Worm (Caenorhabditis elegans) whole organism, L2 larva: Measurements from ENCODE around the gene F58D12.3.

ENCODE experiments used
- R02D3.7 ChIP-seq: fragments of 150-350 bp; optimal IDR thresholded peaks from 2 replicates; lab custom pipeline; 2014; ENCODE audit warnings: missing biosample characterization, missing genetic modification characterization
- blmp-1 ChIP-seq: sonication (generic microtip); optimal IDR thresholded peaks from 2 replicates; lab custom pipeline; 2017; ENCODE audit warnings: missing genetic modification characterization, mild to moderate bottlenecking, missing compliant biosample characterization, antibody characterized with exemption, moderate library complexity; ENCODE audit not compliant: insufficient read depth
- fos-1 ChIP-seq: fragments of 150-350 bp; optimal IDR thresholded peaks from 2 replicates; lab custom pipeline; 2014; ENCODE audit warnings: missing biosample characterization, missing genetic modification characterization
- lsy-2 ChIP-seq, 2 experiments: fragments of 150-350 bp in 1 of 2; sonication (generic microtip) in 1 of 2; optimal IDR thresholded peaks; 2 replicates each; lab custom pipeline; 2014 to 2017; ENCODE audit warnings: missing biosample characterization in 2 of 2, missing genetic modification characterization in 2 of 2
- nhr-10 ChIP-seq: sonication (generic microtip); optimal IDR thresholded peaks from 2 replicates; lab custom pipeline; 2017; ENCODE audit warnings: missing biosample characterization, missing genetic modification characterization
- skn-1 ChIP-seq: sonication (generic microtip); optimal IDR thresholded peaks from 2 replicates; lab custom pipeline; 2017; ENCODE audit warnings: missing biosample characterization, missing genetic modification characterization
- unc-39 ChIP-seq: fragments of 150-350 bp; optimal IDR thresholded peaks from 2 replicates; lab custom pipeline; 2014; ENCODE audit warnings: missing biosample characterization, missing genetic modification characterization
- unc-62 ChIP-seq: fragments of 150-350 bp; optimal IDR thresholded peaks from 2 replicates; lab custom pipeline; 2014; ENCODE audit warnings: missing biosample characterization, missing genetic modification reagents, missing genetic modification characterization

DNA sequence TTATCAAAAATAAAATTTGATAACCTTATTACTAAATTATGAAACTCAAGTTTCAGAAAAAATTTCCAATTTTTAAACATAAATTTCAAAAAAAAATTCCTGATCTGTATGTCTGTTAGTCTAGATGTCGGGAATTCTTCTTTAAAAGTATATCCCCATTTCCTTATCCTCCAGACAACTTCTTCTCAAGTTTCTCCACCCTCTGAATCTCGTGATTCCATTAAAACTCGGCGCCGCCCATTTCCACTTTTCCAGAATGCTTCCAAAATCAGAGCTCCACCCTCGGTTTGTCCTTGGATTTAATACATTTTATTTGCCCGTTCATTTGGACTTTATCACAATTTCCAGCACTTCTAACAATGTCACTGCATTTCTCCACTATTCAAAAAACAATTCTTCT, 24.0 kb upstream of the F58D12.3 start, which contains the start of gene ins-10:
- TF ChIP-seq unc-39 (tag; lab: Kevin White, UChicago) (no peak), unc-62 (GFP tag; lab: Kevin White, UChicago) (no peak), lsy-2 (tag; optimal IDR thresholded peaks at IDR 0.05; lab: Kevin White, UChicago) (no peak), skn-1 (tag; lab: Kevin White, UChicago) (no peak), blmp-1 (tag; lab: Kevin White, UChicago) (no peak), nhr-10 (no peak), fos-1 (tag; lab: Kevin White, UChicago) (no peak), R02D3.7 (no peak)
